Worm (Caenorhabditis elegans) whole organism, young adult: ENCODE measurements around the gene B0507.7.
"Not testable (repeated sequence)": the region's sequence is repeated elsewhere in the genome, so short reads cannot be mapped to it uniquely, and the experiment has no call there.

Experiments
- F10E7.11 ChIP-seq: sonication (generic microtip); optimal IDR thresholded peaks from 2 replicates; lab custom pipeline; 2017; ENCODE audit warnings: mild to moderate bottlenecking, missing genetic modification characterization, moderate library complexity, missing compliant biosample characterization
- F23B12.7 ChIP-seq: sonication (generic microtip); optimal IDR thresholded peaks from 2 replicates; lab custom pipeline; 2017; ENCODE audit warnings: missing genetic modification characterization, mild to moderate bottlenecking, missing compliant biosample characterization, antibody characterized with exemption, moderate library complexity; ENCODE audit not compliant: insufficient read depth
- F49E8.2 ChIP-seq: sonication (generic microtip); optimal IDR thresholded peaks from 3 replicates; lab custom pipeline; 2017; ENCODE audit warnings: missing genetic modification characterization, mild to moderate bottlenecking, missing compliant biosample characterization, antibody characterized with exemption, moderate library complexity; ENCODE audit not compliant: insufficient read depth
- K12H6.12 ChIP-seq: fragments of 200-800 bp; sonication (Bioruptor generic); optimal IDR thresholded peaks from 2 replicates; lab custom pipeline; 2018; ENCODE audit warnings: mild to moderate bottlenecking, missing genetic modification characterization, missing compliant biosample characterization
- T26A5.8 ChIP-seq: sonication (generic microtip); optimal IDR thresholded peaks from 2 replicates; lab custom pipeline; 2016; ENCODE audit warnings: missing genetic modification characterization, missing compliant biosample characterization
- Y95B8A.8 ChIP-seq: fragments of 200-800 bp; sonication (Bioruptor generic); IDR thresholded peaks from 2 replicates; pipeline ENCODE4 v1.3.6; 2022; ENCODE audit warnings: missing genetic modification reagents, missing genetic modification characterization, missing compliant biosample characterization
- ZK185.1 ChIP-seq: sonication (generic microtip); optimal IDR thresholded peaks from 2 replicates; lab custom pipeline; 2016; ENCODE audit warnings: mild to moderate bottlenecking, missing genetic modification characterization, missing compliant biosample characterization; ENCODE audit not compliant: poor library complexity, severe bottlenecking
- aptf-3 ChIP-seq: fragments of 200-800 bp; sonication (Bioruptor generic); IDR thresholded peaks from 2 replicates; pipeline ENCODE4 v1.3.6; 2022; ENCODE audit warnings: missing genetic modification characterization, missing compliant biosample characterization
- ceh-40 ChIP-seq: fragments of 200-800 bp; sonication (Bioruptor generic); IDR thresholded peaks from 2 replicates; pipeline ENCODE4 v1.3.6; 2022; ENCODE audit warnings: missing genetic modification characterization, missing compliant biosample characterization
- chd-7 ChIP-seq: sonication (generic microtip); optimal IDR thresholded peaks from 2 replicates; lab custom pipeline; 2016; ENCODE audit warnings: mild to moderate bottlenecking, missing genetic modification characterization, moderate library complexity, missing compliant biosample characterization
- dpff-1 ChIP-seq: sonication (generic microtip); optimal IDR thresholded peaks from 2 replicates; lab custom pipeline; 2017; ENCODE audit warnings: mild to moderate bottlenecking, missing genetic modification characterization, missing compliant biosample characterization
- egl-18 ChIP-seq: fragments of 200-800 bp; sonication (Bioruptor generic); IDR thresholded peaks from 2 replicates; pipeline ENCODE4 v1.3.6; 2022; ENCODE audit warnings: missing genetic modification reagents, missing genetic modification characterization, missing compliant biosample characterization
- ekl-4 ChIP-seq: fragments of 200-800 bp; sonication (Bioruptor generic); IDR thresholded peaks from 2 replicates; pipeline ENCODE4 v1.3.6; 2022; ENCODE audit warnings: missing genetic modification reagents, missing genetic modification characterization, missing compliant biosample characterization
- him-1 ChIP-seq: sonication (generic microtip); optimal IDR thresholded peaks from 2 replicates; lab custom pipeline; 2016; ENCODE audit warnings: missing genotype, missing genetic modification reagents, missing genetic modification characterization, missing compliant biosample characterization
- hrde-1 ChIP-seq: sonication (generic microtip); optimal IDR thresholded peaks from 2 replicates; lab custom pipeline; 2016; ENCODE audit warnings: missing genetic modification characterization, mild to moderate bottlenecking, missing compliant biosample characterization, moderate library complexity, missing genotype, missing genetic modification reagents, borderline replicate concordance
- hsf-1 ChIP-seq: fragments of 200-800 bp; sonication (Bioruptor generic); IDR thresholded peaks from 2 replicates; pipeline ENCODE4 v1.3.6; 2022; ENCODE audit warnings: missing genetic modification reagents, missing genetic modification characterization, missing compliant biosample characterization
- lin-40 ChIP-seq: sonication (generic microtip); optimal IDR thresholded peaks from 2 replicates; lab custom pipeline; 2016; ENCODE audit warnings: missing genetic modification characterization, mild to moderate bottlenecking, missing compliant biosample characterization, missing genotype, missing genetic modification reagents
- lir-1 ChIP-seq: fragments of 200-800 bp; sonication (Bioruptor generic); conservative IDR thresholded peaks from 2 replicates; pipeline ENCODE4 v1.3.6; 2022; ENCODE audit warnings: missing genetic modification reagents, missing genetic modification characterization, missing compliant biosample characterization
- madf-3 ChIP-seq: fragments of 200-800 bp; sonication (Bioruptor generic); IDR thresholded peaks from 2 replicates; pipeline ENCODE4 v1.3.6; 2022; ENCODE audit warnings: missing genetic modification reagents, missing genetic modification characterization, missing compliant biosample characterization
- madf-8 ChIP-seq: fragments of 200-800 bp; sonication (Bioruptor generic); conservative IDR thresholded peaks from 2 replicates; pipeline ENCODE4 v1.3.6; 2022; ENCODE audit warnings: missing genetic modification reagents, missing genetic modification characterization, missing compliant biosample characterization
- mxl-1 ChIP-seq: sonication (generic microtip); optimal IDR thresholded peaks from 2 replicates; lab custom pipeline; 2016; ENCODE audit warnings: missing genetic modification characterization, missing compliant biosample characterization
- nfya-2 ChIP-seq: fragments of 200-800 bp; sonication (Bioruptor generic); IDR thresholded peaks from 2 replicates; pipeline ENCODE4 v1.3.6; 2022; ENCODE audit warnings: missing genetic modification reagents, missing genetic modification characterization, missing compliant biosample characterization
- nhr-80 ChIP-seq: sonication (generic microtip); optimal IDR thresholded peaks from 2 replicates; lab custom pipeline; 2016; ENCODE audit warnings: missing genetic modification characterization, missing compliant biosample characterization
- rcor-1 ChIP-seq: fragments of 200-800 bp; sonication (Bioruptor generic); IDR thresholded peaks from 2 replicates; pipeline ENCODE4 v1.3.6; 2022; ENCODE audit warnings: missing genetic modification reagents, missing genetic modification characterization, missing compliant biosample characterization
- rec-8 ChIP-seq, 2 experiments: sonication (generic microtip); optimal IDR thresholded peaks; 2 replicates each; lab custom pipeline; 2016; ENCODE audit warnings: mild to moderate bottlenecking in 2 of 2, missing genetic modification characterization in 2 of 2, missing genetic modification reagents in 2 of 2, missing genotype in 2 of 2, missing biosample characterization in 1 of 2, missing compliant biosample characterization in 1 of 2, moderate library complexity in 1 of 2
- snpc-1.3 ChIP-seq: sonication (generic microtip); optimal IDR thresholded peaks from 2 replicates; lab custom pipeline; 2017; ENCODE audit warnings: missing genetic modification characterization, mild to moderate bottlenecking, missing compliant biosample characterization, antibody characterized with exemption, moderate library complexity, missing genotype, missing genetic modification reagents; ENCODE audit not compliant: insufficient read depth
- somi-1 ChIP-seq: fragments of 200-800 bp; sonication (Bioruptor generic); optimal IDR thresholded peaks from 2 replicates; lab custom pipeline; 2018; ENCODE audit warnings: mild to moderate bottlenecking, missing genetic modification characterization, missing compliant biosample characterization
- zfh-2 ChIP-seq: fragments of 200-800 bp; sonication (Bioruptor generic); conservative IDR thresholded peaks from 2 replicates; pipeline ENCODE4 v1.3.6; 2022; ENCODE audit warnings: missing genetic modification reagents, missing genetic modification characterization, missing compliant biosample characterization
- zim-3 ChIP-seq: sonication (generic microtip); optimal IDR thresholded peaks from 2 replicates; lab custom pipeline; 2017; ENCODE audit warnings: mild to moderate bottlenecking, missing genetic modification characterization, moderate library complexity, missing compliant biosample characterization
- ztf-22 ChIP-seq: fragments of 200-800 bp; sonication (Bioruptor generic); optimal IDR thresholded peaks from 2 replicates; lab custom pipeline; 2018; ENCODE audit warnings: mild to moderate bottlenecking, missing genetic modification characterization, moderate library complexity, missing compliant biosample characterization
- ztf-26 ChIP-seq: sonication (generic microtip); optimal IDR thresholded peaks from 2 replicates; lab custom pipeline; 2017; ENCODE audit warnings: missing genetic modification characterization, missing compliant biosample characterization
- ztf-6 ChIP-seq: fragments of 200-800 bp; sonication (Bioruptor generic); IDR thresholded peaks from 2 replicates; pipeline ENCODE4 v1.3.6; 2022; ENCODE audit warnings: missing genetic modification reagents, missing genetic modification characterization, missing compliant biosample characterization

The B0507.7 gene

DNA sequence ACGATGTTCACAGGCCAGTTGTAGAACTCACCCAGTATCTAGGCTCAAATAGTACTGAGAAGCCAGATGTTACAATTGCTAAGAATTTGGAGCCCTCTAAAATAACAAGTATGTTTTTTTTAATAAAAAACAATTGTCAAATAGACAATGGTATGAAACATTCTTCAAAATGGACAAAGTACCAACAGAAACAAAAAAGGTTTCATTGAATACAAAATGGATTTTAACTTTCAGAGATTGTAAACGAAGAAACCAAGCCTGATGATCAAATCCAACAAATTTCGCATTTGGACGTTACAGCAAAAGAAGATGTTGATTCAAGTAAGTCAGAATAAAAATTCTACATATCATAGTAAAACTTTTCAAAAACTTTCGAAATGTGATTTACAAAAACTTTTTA, 31.4 kb downstream of the B0507.7 start, which contains the start of gene ZC196.9:
TSS of gene ZC196.9 (minus strand) at position 101 of the 400 bp plus-strand sequence.
- TF ChIP-seq nfya-2 (no peak), ZK185.1 (tag; lab: Kevin White, UChicago) (no peak), lin-40 (tag; lab: Kevin White, UChicago) (no peak), rec-8 (tag; optimal IDR thresholded peaks at IDR 0.05; lab: Kevin White, UChicago) (no peak), lir-1 (GFP tag; lab: Robert Waterston, UW) (no peak), madf-3 (GFP tag; lab: Robert Waterston, UW) (no peak), hsf-1 (GFP tag; lab: Robert Waterston, UW) (no peak), madf-8 (no peak), him-1 (tag; lab: Kevin White, UChicago) (no peak), zim-3 (no peak), F49E8.2 (no peak), ceh-40 (GFP tag; lab: Robert Waterston, UW) (no peak), aptf-3 (GFP tag; lab: Robert Waterston, UW) (no peak)

DNA sequence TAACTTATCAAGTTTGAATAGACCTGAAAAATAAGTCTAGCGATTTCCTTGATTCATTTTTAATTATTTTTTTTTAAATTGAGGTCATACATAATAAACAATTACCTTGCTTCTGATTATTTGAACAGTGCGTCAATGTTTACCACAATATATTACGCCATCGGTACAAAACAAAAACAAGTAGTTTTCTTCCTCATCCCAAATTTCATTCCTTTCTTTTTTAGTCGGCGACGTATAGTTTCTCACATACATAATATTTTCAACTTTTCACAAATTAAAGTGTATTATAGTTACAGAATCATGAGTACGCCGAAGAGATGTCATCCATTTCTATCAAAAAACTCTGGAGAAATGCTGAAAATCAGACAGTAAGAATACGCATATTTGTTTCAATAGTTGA, 32.3 kb downstream of the B0507.7 start, which contains the start of gene droe-8:
TSS of gene droe-8 (plus strand) at position 301 of the 400 bp plus-strand sequence.
- TF ChIP-seq ekl-4 (GFP tag; lab: Robert Waterston, UW); zfh-2; somi-1: not testable (repeated sequence)

DNA sequence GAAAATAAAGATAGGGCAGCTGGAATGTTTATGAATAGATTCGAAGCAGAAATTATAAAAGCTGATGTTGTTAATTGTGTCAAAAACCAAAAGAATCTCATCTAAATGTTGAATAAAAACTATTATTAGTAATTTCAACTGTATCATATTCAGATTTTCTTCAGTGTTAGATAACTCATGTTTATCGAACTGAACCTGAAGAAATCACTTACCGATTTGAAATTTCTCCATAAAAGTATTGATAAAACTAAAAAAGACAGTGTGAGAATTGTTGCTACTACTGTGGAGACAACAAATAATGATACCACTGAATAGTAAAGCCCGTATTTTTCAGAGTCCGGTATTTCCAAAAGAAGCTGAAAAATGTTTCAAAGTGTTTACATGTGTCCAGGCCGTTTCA, 36.4 kb downstream of the B0507.7 start, which contains the start of gene ZC196.8:
TSS of gene ZC196.8 (minus strand) at position 101 of the 400 bp plus-strand sequence.
- TF ChIP-seq ztf-26; ekl-4 (GFP tag; lab: Robert Waterston, UW); hrde-1: not testable (repeated sequence)

DNA sequence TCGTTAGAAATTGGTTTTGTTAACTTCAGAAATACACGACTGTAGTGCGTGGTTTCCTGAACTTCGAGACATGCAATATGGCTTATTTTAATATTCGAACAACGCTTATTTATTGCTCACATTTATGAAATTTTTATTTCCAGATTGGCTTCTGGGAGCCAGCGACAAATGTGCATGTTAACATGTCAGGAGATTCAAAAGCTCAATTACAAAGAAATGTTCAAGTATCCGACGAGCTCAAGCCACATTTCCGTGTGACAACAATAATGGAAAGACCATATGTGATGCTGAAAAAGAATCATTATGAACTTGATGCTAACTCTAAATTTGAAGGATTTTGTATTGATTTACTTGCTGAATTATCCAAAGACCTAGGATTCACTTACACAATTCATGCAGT, 40.1 kb downstream of the B0507.7 start:
- no peak for TF ChIP-seq dpff-1 (tag; lab: Kevin White, UChicago)
- no peak for TF ChIP-seq ekl-4 (GFP tag; lab: Robert Waterston, UW)
- no peak for TF ChIP-seq Y95B8A.8

DNA sequence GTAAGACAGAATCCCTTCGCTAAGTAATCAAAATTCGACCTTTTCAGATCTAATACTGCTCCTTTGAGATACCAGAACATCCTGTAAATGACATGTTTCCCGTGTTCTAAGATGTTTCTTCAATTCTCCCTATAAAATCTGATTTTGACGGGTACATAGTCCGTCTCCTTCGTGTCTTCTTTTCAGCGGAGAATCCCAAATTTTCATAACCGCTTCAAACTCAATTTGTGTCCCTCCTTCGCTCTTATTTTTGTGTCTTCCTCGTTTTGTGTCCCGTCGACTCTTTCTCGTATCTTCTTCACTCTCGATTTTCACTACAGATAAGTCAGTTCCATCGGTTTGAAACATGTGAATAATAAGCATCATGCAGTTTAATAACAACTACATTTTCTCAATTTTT, 42.3 kb downstream of the B0507.7 start, which contains the start of gene glr-5:
TSS of gene glr-5 (plus strand) at position 321 of the 400 bp plus-strand sequence.
- TF ChIP-seq snpc-1.3 (tag; lab: Kevin White, UChicago) (no peak), egl-18 (GFP tag; lab: Robert Waterston, UW) (no peak), chd-7 (tag; lab: Kevin White, UChicago) (no peak), K12H6.12 (tag; lab: Kevin White, UChicago) (no peak)
- TF ChIP-seq, all 124 proteins: peak for 0

DNA sequence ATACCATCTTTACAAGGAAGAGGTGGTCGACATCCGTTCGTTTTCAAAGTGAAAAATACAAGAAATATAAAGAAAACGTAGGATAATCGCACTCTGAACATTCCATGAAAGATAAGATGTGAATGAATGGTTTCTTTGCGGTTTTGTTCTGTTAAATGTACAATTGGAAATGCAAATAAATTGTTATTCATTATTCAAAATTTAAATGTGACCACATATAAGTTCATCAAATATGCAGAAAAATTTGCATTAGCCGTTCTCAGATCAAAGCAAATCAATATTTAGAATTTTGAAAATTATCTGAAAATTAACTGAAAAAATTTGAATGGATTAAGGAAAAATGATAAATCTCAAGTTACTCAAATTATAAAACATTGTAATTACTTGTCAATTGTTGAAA, 46.6 kb downstream of the B0507.7 start, which contains the start of gene ZC178.2:
TSS of gene ZC178.2 (minus strand) at position 101 of the 400 bp plus-strand sequence.
- no peak for TF ChIP-seq rcor-1 (GFP tag; lab: Robert Waterston, UW)
- TF ChIP-seq mxl-1 (tag; lab: Kevin White, UChicago) = no peak
- TF ChIP-seq T26A5.8 = no peak
- TF ChIP-seq ztf-6 (GFP tag; lab: Robert Waterston, UW) = no peak
- TF ChIP-seq nfya-2 = no peak
- no peak for TF ChIP-seq nhr-80
- TF ChIP-seq ztf-22 = no peak
- no peak for TF ChIP-seq hrde-1
- no peak for TF ChIP-seq F23B12.7 (tag; lab: Kevin White, UChicago)
- no peak for TF ChIP-seq F10E7.11 (tag; lab: Kevin White, UChicago)
